Worm (Caenorhabditis elegans) whole organism, young adult: ENCODE data around the gene W09G10.9.
"Not testable (repeated sequence)": the region's sequence is repeated elsewhere in the genome, so short reads cannot be mapped to it uniquely, and the experiment has no call there.

Experiments used
- B0261.1 ChIP-seq: sonication (generic microtip); optimal IDR thresholded peaks from 2 replicates; lab custom pipeline; 2016; ENCODE audit warnings: mild to moderate bottlenecking, missing genetic modification characterization, moderate library complexity, missing compliant biosample characterization
- B0336.3 ChIP-seq: fragments of 200-800 bp; sonication (Bioruptor generic); IDR thresholded peaks from 2 replicates; pipeline ENCODE4 v1.3.6; 2022; ENCODE audit warnings: missing genetic modification characterization, missing compliant biosample characterization
- C17E4.6 ChIP-seq: fragments of 200-800 bp; sonication (Bioruptor generic); IDR thresholded peaks from 2 replicates; pipeline ENCODE4 v1.3.6; 2022; ENCODE audit warnings: missing genetic modification reagents, missing genetic modification characterization, missing compliant biosample characterization
- F55B11.4 ChIP-seq: sonication (generic microtip); optimal IDR thresholded peaks from 2 replicates; lab custom pipeline; 2016; ENCODE audit warnings: missing compliant biosample characterization, missing genetic modification characterization, borderline replicate concordance; ENCODE audit not compliant: insufficient read depth
- F57A8.1 ChIP-seq: fragments of 200-800 bp; sonication (Bioruptor generic); optimal IDR thresholded peaks from 2 replicates; lab custom pipeline; 2018; ENCODE audit warnings: mild to moderate bottlenecking, missing genetic modification characterization, moderate library complexity, missing compliant biosample characterization
- Y53F4B.3 ChIP-seq: fragments of 200-800 bp; sonication (Bioruptor generic); IDR thresholded peaks from 2 replicates; pipeline ENCODE4 v1.3.6; 2022; ENCODE audit warnings: missing genetic modification reagents, missing genetic modification characterization, missing compliant biosample characterization
- Y67H2A.10 ChIP-seq: fragments of 200-800 bp; sonication (Bioruptor generic); conservative IDR thresholded peaks from 2 replicates; pipeline ENCODE4 v1.3.6; 2022; ENCODE audit warnings: missing genetic modification reagents, missing genetic modification characterization, missing compliant biosample characterization
- Y79H2A.3 ChIP-seq: fragments of 200-800 bp; sonication (Bioruptor generic); conservative IDR thresholded peaks from 2 replicates; pipeline ENCODE4 v1.3.6; 2022; ENCODE audit warnings: missing genetic modification reagents, missing genetic modification characterization, missing compliant biosample characterization
- ZK185.1 ChIP-seq: sonication (generic microtip); optimal IDR thresholded peaks from 2 replicates; lab custom pipeline; 2016; ENCODE audit warnings: mild to moderate bottlenecking, missing genetic modification characterization, missing compliant biosample characterization; ENCODE audit not compliant: poor library complexity, severe bottlenecking
- aptf-3 ChIP-seq: fragments of 200-800 bp; sonication (Bioruptor generic); IDR thresholded peaks from 2 replicates; pipeline ENCODE4 v1.3.6; 2022; ENCODE audit warnings: missing genetic modification characterization, missing compliant biosample characterization
- attf-3 ChIP-seq: fragments of 200-800 bp; sonication (Bioruptor generic); conservative IDR thresholded peaks from 2 replicates; pipeline ENCODE4 v1.3.6; 2022; ENCODE audit warnings: missing genetic modification reagents, missing genetic modification characterization, missing compliant biosample characterization
- attf-5 ChIP-seq: fragments of 200-800 bp; sonication (Bioruptor generic); optimal IDR thresholded peaks from 2 replicates; lab custom pipeline; 2018; ENCODE audit warnings: mild to moderate bottlenecking, missing genetic modification characterization, missing compliant biosample characterization
- attf-6 ChIP-seq: fragments of 200-800 bp; sonication (Bioruptor generic); IDR thresholded peaks from 2 replicates; pipeline ENCODE4 v1.3.6; 2022; ENCODE audit warnings: missing genetic modification reagents, missing genetic modification characterization, missing compliant biosample characterization
- bed-1 ChIP-seq: fragments of 200-800 bp; sonication (Bioruptor generic); IDR thresholded peaks from 2 replicates; pipeline ENCODE4 v1.3.6; 2022; ENCODE audit warnings: missing genetic modification reagents, missing genetic modification characterization, missing compliant biosample characterization
- ceh-58 ChIP-seq: fragments of 200-800 bp; sonication (Bioruptor generic); IDR thresholded peaks from 2 replicates; pipeline ENCODE4 v1.3.6; 2022; ENCODE audit warnings: missing genetic modification characterization, missing compliant biosample characterization
- ceh-79 ChIP-seq: sonication (generic microtip); optimal IDR thresholded peaks from 2 replicates; lab custom pipeline; 2017; ENCODE audit warnings: mild to moderate bottlenecking, missing genetic modification characterization, missing compliant biosample characterization
- die-1 ChIP-seq: sonication (generic microtip); optimal IDR thresholded peaks from 2 replicates; lab custom pipeline; 2016; ENCODE audit warnings: missing genotype, mild to moderate bottlenecking, missing genetic modification characterization, missing compliant biosample characterization
- dpff-1 ChIP-seq: sonication (generic microtip); optimal IDR thresholded peaks from 2 replicates; lab custom pipeline; 2017; ENCODE audit warnings: mild to moderate bottlenecking, missing genetic modification characterization, missing compliant biosample characterization
- efl-1 ChIP-seq: fragments of 150-350 bp; optimal IDR thresholded peaks from 2 replicates; lab custom pipeline; 2014; ENCODE audit warnings: missing biosample characterization, missing genetic modification reagents, missing genetic modification characterization
- egl-44 ChIP-seq: fragments of 200-800 bp; sonication (Bioruptor generic); IDR thresholded peaks from 2 replicates; pipeline ENCODE4 v1.3.6; 2022; ENCODE audit warnings: missing genetic modification reagents, missing genetic modification characterization, missing compliant biosample characterization
- egrh-3 ChIP-seq: fragments of 200-800 bp; sonication (Bioruptor generic); IDR thresholded peaks from 2 replicates; pipeline ENCODE4 v1.3.6; 2022; ENCODE audit warnings: missing genetic modification reagents, missing genetic modification characterization, missing compliant biosample characterization
- ets-4 ChIP-seq: fragments of 200-800 bp; sonication (Bioruptor generic); optimal IDR thresholded peaks from 2 replicates; lab custom pipeline; 2018; ENCODE audit warnings: mild to moderate bottlenecking, missing genetic modification characterization, missing compliant biosample characterization
- fkh-3 ChIP-seq: sonication (generic microtip); optimal IDR thresholded peaks from 2 replicates; lab custom pipeline; 2016; ENCODE audit warnings: mild to moderate bottlenecking, missing genetic modification characterization, missing compliant biosample characterization
- gei-17 ChIP-seq: fragments of 200-800 bp; sonication (Bioruptor generic); optimal IDR thresholded peaks from 2 replicates; lab custom pipeline; 2018; ENCODE audit warnings: mild to moderate bottlenecking, missing genetic modification characterization, missing compliant biosample characterization
- him-1 ChIP-seq: sonication (generic microtip); optimal IDR thresholded peaks from 2 replicates; lab custom pipeline; 2016; ENCODE audit warnings: missing genotype, missing genetic modification reagents, missing genetic modification characterization, missing compliant biosample characterization
- hlh-26 ChIP-seq: fragments of 200-800 bp; sonication (Bioruptor generic); conservative IDR thresholded peaks from 2 replicates; pipeline ENCODE4 v1.3.6; 2022; ENCODE audit warnings: missing genetic modification reagents, missing genetic modification characterization, missing compliant biosample characterization
- hmg-1.2 ChIP-seq: fragments of 200-800 bp; sonication (Bioruptor generic); IDR thresholded peaks from 2 replicates; pipeline ENCODE4 v1.3.6; 2022; ENCODE audit warnings: missing genetic modification reagents, missing genetic modification characterization, missing compliant biosample characterization
- let-526 ChIP-seq: fragments of 200-800 bp; sonication (Bioruptor generic); IDR thresholded peaks from 2 replicates; pipeline ENCODE4 v1.3.6; 2022; ENCODE audit warnings: missing genetic modification reagents, missing genetic modification characterization, missing compliant biosample characterization
- lin-26 ChIP-seq: fragments of 200-800 bp; sonication (Bioruptor generic); IDR thresholded peaks from 2 replicates; pipeline ENCODE4 v1.3.6; 2022; ENCODE audit warnings: missing genetic modification reagents, missing genetic modification characterization, missing compliant biosample characterization
- madf-6 ChIP-seq: fragments of 200-800 bp; sonication (Bioruptor generic); IDR thresholded peaks from 2 replicates; pipeline ENCODE4 v1.3.6; 2022; ENCODE audit warnings: missing genetic modification reagents, missing genetic modification characterization, missing compliant biosample characterization
- mes-4 ChIP-seq: sonication (generic microtip); optimal IDR thresholded peaks from 2 replicates; lab custom pipeline; 2016; ENCODE audit warnings: missing genotype, missing genetic modification characterization, missing compliant biosample characterization
- nhr-120 ChIP-seq: fragments of 200-800 bp; sonication (Bioruptor generic); IDR thresholded peaks from 2 replicates; pipeline ENCODE4 v1.3.6; 2022; ENCODE audit warnings: missing genetic modification characterization, missing compliant biosample characterization
- pha-4 ChIP-seq: fragments of 150-350 bp; sonication (generic microtip); optimal IDR thresholded peaks from 2 replicates; lab custom pipeline; 2014; ENCODE audit warnings: missing biosample characterization, missing genetic modification reagents, missing genetic modification characterization
- rec-8 ChIP-seq, 2 experiments: sonication (generic microtip); optimal IDR thresholded peaks; 2 replicates each; lab custom pipeline; 2016; ENCODE audit warnings: mild to moderate bottlenecking in 2 of 2, missing genetic modification characterization in 2 of 2, missing genetic modification reagents in 2 of 2, missing genotype in 2 of 2, missing biosample characterization in 1 of 2, missing compliant biosample characterization in 1 of 2, moderate library complexity in 1 of 2
- snpc-1.1 ChIP-seq: sonication (generic microtip); optimal IDR thresholded peaks from 2 replicates; lab custom pipeline; 2017; ENCODE audit warnings: missing genetic modification characterization, mild to moderate bottlenecking, missing compliant biosample characterization, antibody characterized with exemption, moderate library complexity, missing genotype, missing genetic modification reagents; ENCODE audit not compliant: insufficient read depth
- snpc-3.4 ChIP-seq: sonication (generic microtip); optimal IDR thresholded peaks from 2 replicates; lab custom pipeline; 2017; ENCODE audit warnings: missing genetic modification characterization, mild to moderate bottlenecking, missing compliant biosample characterization, antibody characterized with exemption, moderate library complexity, missing genotype, missing genetic modification reagents
- snpc-4 ChIP-seq, 5 experiments: fragments of 150-350 bp in 1 of 5; sonication (generic microtip) in 4 of 5; optimal IDR thresholded peaks; 2 replicates each; lab custom pipeline; 2014 to 2018; ENCODE audit warnings: missing genetic modification characterization in 5 of 5, missing biosample characterization in 3 of 5, antibody characterized with exemption in 2 of 5, mild to moderate bottlenecking in 2 of 5, missing compliant biosample characterization in 2 of 5, missing genotype in 2 of 5, moderate library complexity in 2 of 5, missing genetic modification reagents in 1 of 5
- tbx-9 ChIP-seq: sonication (generic microtip); optimal IDR thresholded peaks from 2 replicates; lab custom pipeline; 2016; ENCODE audit warnings: borderline replicate concordance, missing genetic modification characterization, inconsistent platforms, missing compliant biosample characterization
- tlf-1 ChIP-seq: fragments of 200-800 bp; sonication (Bioruptor generic); optimal IDR thresholded peaks from 2 replicates; lab custom pipeline; 2018; ENCODE audit warnings: mild to moderate bottlenecking, missing genetic modification characterization, missing compliant biosample characterization
- zfh-2 ChIP-seq: fragments of 200-800 bp; sonication (Bioruptor generic); conservative IDR thresholded peaks from 2 replicates; pipeline ENCODE4 v1.3.6; 2022; ENCODE audit warnings: missing genetic modification reagents, missing genetic modification characterization, missing compliant biosample characterization

W09G10.9 gene

DNA sequence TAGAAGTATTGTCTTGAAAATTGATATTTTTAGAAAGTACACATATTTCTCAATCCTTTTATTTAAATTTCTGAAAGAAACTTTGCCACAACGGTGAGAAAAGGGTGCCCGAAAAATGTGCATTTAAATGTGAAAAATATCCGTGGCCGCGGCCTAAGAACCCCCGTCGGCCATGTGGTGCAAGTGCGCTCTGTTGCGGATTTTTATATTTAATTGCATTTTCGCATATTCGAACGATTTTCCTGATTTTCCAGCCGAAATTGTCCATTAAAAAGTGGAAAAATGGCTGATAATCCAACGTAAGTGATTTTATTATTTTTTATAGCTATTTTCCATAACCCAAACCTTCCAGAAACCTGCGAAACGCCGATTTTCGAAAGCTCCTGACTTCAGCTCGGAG lies 39.4 kb upstream of the W09G10.9 start, which contains the start of gene smu-2 (continued):
- TF ChIP-seq attf-5 (GFP tag; lab: Kevin White, UChicago) (peak; percentile 80), B0261.1 (tag; lab: Kevin White, UChicago) (peak; percentile 1), hmg-1.2 (GFP tag; lab: Robert Waterston, UW) (peak; percentile 49; the same call in 1 of the 2 replicates), bed-1 (GFP tag; lab: Robert Waterston, UW) (no peak), F57A8.1 (GFP tag; lab: Kevin White, UChicago) (no peak), pha-4 (no peak), madf-6 (peak; percentile 56), rec-8 (tag; optimal IDR thresholded peaks at IDR 0.05; lab: Kevin White, UChicago) (peak; percentile 14 to 34), snpc-4 (GFP tag; optimal IDR thresholded peaks at IDR 0.05; lab: Kevin White, UChicago) (no peak), snpc-4 (tag; optimal IDR thresholded peaks at IDR 0.05; lab: Kevin White, UChicago) (peak in 1 of 4 experiments; percentile 23), him-1 (tag; lab: Kevin White, UChicago) (peak; percentile 51), ZK185.1 (no peak), snpc-3.4 (tag; lab: Kevin White, UChicago) (no peak), lin-26 (GFP tag; lab: Robert Waterston, UW) (0 out of 2 replicates have a peak, but pooled peaks have one; percentile 34), dpff-1 (tag; lab: Kevin White, UChicago) (no peak)
- TF ChIP-seq, all 124 proteins: peak for 24

DNA sequence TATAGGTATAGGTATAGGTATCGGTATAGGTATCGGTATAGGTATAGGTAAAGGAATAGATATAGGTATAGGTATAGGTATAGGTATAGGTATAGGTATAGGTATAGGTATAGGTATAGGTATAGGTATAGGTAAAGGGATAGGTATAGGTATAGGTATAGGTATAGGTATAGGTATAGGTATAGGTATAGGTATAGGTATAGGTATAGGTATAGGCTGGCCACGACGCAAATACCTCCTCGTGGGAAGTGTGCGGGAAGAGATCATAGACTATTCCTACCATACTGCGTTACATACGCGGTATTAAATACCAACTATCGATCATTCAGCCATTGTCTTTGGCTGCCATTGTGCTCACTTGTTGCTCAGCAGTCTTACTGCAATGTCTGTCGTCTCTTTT lies 30.8 kb upstream of the W09G10.9 start, which contains the start of gene fbxb-112:
TSS of gene fbxb-112 (plus strand) at position 301 of the 400 bp plus-strand sequence.
- not testable (repeated sequence) for TF ChIP-seq dpff-1 (tag; lab: Kevin White, UChicago); lin-26 (GFP tag; lab: Robert Waterston, UW); C17E4.6 (GFP tag; lab: Robert Waterston, UW)

DNA sequence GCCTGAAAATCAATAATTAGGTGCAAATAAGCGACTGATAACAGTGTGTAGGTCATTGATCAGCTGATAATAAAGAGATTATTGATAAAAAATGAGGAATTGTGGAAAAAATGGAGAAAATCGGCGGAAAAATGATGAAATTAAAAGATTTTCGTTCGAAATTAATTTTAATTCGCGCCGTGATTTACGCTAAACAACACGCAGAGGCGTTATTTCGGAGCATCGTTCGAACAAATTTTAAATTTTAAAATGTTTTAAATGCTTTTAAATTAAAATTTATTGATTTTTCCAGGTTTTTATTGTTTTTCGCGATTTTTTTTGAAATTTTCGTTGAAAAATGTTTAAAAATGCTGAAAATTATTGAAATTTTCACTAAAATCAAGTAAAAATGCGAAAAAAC lies 22.2 kb upstream of the W09G10.9 start, which contains the start of gene Y49F6B.9:
TSS of gene Y49F6B.9 (minus strand) at position 2 of the 400 bp plus-strand sequence.
- no peak for TF ChIP-seq ceh-79 (tag; lab: Kevin White, UChicago)
- peak; percentile 40 for TF ChIP-seq efl-1 (GFP tag; lab: Kevin White, UChicago)
- TF ChIP-seq attf-3 (GFP tag; lab: Robert Waterston, UW), result peak; percentile 85
- TF ChIP-seq, all 124 proteins: peak for 2

DNA sequence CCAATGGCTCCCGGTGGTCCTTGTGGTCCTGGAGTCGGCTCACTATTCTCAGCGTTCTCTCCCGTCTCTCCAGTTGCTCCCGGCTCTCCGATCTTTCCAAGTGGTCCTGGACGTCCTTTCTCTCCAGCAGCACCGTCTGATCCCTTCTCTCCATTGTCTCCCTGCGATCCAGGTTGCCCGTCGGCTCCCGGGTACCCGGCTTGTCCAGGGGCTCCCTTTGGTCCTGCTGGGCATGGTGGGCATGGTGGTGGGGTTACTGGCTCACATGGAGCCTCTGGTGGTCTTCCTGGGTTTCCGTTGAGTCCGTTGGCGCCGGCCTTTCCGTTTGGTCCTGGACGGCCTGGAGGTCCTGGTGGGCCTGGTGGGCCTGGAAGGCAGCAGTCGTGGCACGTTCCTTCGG lies 21.2 kb upstream of the W09G10.9 start:
- no peak for TF ChIP-seq egl-44 (GFP tag; lab: Robert Waterston, UW)
- no peak for TF ChIP-seq fkh-3
- peak; percentile 58; the same call in 1 of the 2 replicates for TF ChIP-seq lin-26 (GFP tag; lab: Robert Waterston, UW)
- TF ChIP-seq snpc-3.4 (tag; lab: Kevin White, UChicago), result no peak
- TF ChIP-seq madf-6, result no peak
- no peak for TF ChIP-seq B0261.1 (tag; lab: Kevin White, UChicago)
- no peak for TF ChIP-seq Y53F4B.3
- no peak for TF ChIP-seq hlh-26 (GFP tag; lab: Robert Waterston, UW)
- no peak for TF ChIP-seq Y67H2A.10 (GFP tag; lab: Robert Waterston, UW)
- no peak for TF ChIP-seq die-1 (tag; lab: Kevin White, UChicago)
- TF ChIP-seq ceh-58 (GFP tag; lab: Robert Waterston, UW), result no peak
- peak; percentile 88 for TF ChIP-seq egrh-3 (GFP tag; lab: Robert Waterston, UW)
- TF ChIP-seq ets-4, result no peak
- no peak for TF ChIP-seq let-526 (GFP tag; lab: Robert Waterston, UW)
- TF ChIP-seq mes-4 (tag; lab: Kevin White, UChicago), result no peak
- TF ChIP-seq him-1 (tag; lab: Kevin White, UChicago), result no peak
- no peak for TF ChIP-seq B0336.3 (GFP tag; lab: Robert Waterston, UW)
- TF ChIP-seq attf-3 (GFP tag; lab: Robert Waterston, UW), result no peak
- no peak for TF ChIP-seq attf-6 (GFP tag; lab: Robert Waterston, UW)
- TF ChIP-seq tbx-9 (tag; lab: Kevin White, UChicago), result no peak
- peak; percentile 88 for TF ChIP-seq zfh-2 (GFP tag; lab: Robert Waterston, UW)
- no peak for TF ChIP-seq rec-8 (tag; optimal IDR thresholded peaks at IDR 0.05; lab: Kevin White, UChicago)
- no peak for TF ChIP-seq nhr-120 (GFP tag; lab: Robert Waterston, UW)
- TF ChIP-seq gei-17 (GFP tag; lab: Kevin White, UChicago), result no peak
- no peak for TF ChIP-seq aptf-3 (GFP tag; lab: Robert Waterston, UW)
- TF ChIP-seq tlf-1 (GFP tag; lab: Kevin White, UChicago), result no peak
- TF ChIP-seq snpc-4 (GFP tag; optimal IDR thresholded peaks at IDR 0.05; lab: Kevin White, UChicago), result no peak
- no peak for TF ChIP-seq snpc-4 (tag; optimal IDR thresholded peaks at IDR 0.05; lab: Kevin White, UChicago)
- no peak for TF ChIP-seq Y79H2A.3 (GFP tag; lab: Robert Waterston, UW)
- no peak for TF ChIP-seq F55B11.4 (tag; lab: Kevin White, UChicago)
- TF ChIP-seq snpc-1.1, result no peak
